Fruit fly (Drosophila melanogaster): ENCODE data around the gene TM9SF2.

DNA sequence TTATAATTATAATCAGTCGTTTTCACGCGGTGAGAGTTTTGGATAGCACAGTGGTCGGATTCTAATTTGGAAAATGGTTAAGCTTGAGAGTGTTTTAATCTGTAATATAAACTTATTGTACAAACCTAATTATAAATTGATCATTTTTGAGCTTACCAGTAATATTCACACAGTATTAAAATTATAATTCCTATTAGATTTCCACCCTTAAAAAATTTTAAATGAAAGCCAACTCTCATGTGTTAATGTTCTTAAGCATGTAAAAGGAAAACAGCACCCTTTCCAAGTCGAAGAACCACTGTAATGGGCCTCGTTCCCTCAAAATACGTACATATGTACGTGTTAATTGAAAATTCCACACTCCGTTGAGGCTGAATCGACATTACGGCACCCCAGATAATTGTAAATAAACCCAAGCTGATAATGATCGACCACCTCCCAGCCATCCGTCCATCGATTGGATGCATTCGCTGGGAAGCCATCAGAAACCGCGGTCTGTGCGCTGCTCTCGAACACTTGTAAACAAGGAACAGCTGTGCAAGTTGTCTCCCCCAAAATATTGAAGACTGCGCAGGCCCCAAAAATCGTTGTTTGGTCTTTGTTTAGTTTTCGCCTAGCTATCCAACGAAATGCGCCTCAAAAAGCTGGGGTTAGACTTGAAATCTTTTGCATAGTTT lies 25.8 kb upstream of the TM9SF2 start:
- TF ChIP-seq CG17186 (GFP tag; optimal IDR thresholded peaks at IDR 0.05) (no peak), ttk (GFP tag; IDR thresholded peaks at IDR 0.05) (no peak), ara (GFP tag; IDR thresholded peaks at IDR 0.05) (no peak), Hsf (GFP tag; optimal IDR thresholded peaks at IDR 0.05) (peak; percentile 27), Oli (tag; optimal IDR thresholded peaks at IDR 0.05) (peak; percentile 64)
